Worm (Caenorhabditis elegans) whole organism, L4 larva: Measurements from ENCODE around the gene mec-12.
A peak's percentile ranks its signal among the peaks of the same experiment; 100 is the strongest.

ENCODE experiments used
- F49E8.2 ChIP-seq: sonication (generic microtip); optimal IDR thresholded peaks from 2 replicates; lab custom pipeline; 2016; ENCODE audit warnings: missing compliant biosample characterization, mild to moderate bottlenecking, missing genetic modification characterization, borderline replicate concordance
- Y75B8A.6 ChIP-seq: fragments of 200-800 bp; sonication (Bioruptor generic); IDR thresholded peaks from 2 replicates; pipeline ENCODE4 v1.3.6; 2022; ENCODE audit warnings: missing genetic modification reagents, missing genetic modification characterization, missing compliant biosample characterization
- aha-1 ChIP-seq: fragments of 150-350 bp; peaks from one replicate; lab custom pipeline; 2014; ENCODE audit warnings: missing biosample characterization, missing genetic modification characterization
- ceh-28 ChIP-seq: fragments of 150-350 bp; optimal IDR thresholded peaks from 2 replicates; lab custom pipeline; 2014; ENCODE audit warnings: missing biosample characterization, missing genetic modification reagents, missing genetic modification characterization
- ceh-62 ChIP-seq: sonication (generic microtip); optimal IDR thresholded peaks from 2 replicates; lab custom pipeline; 2017; ENCODE audit warnings: missing biosample characterization, missing genetic modification characterization
- cey-2 ChIP-seq: sonication (generic microtip); optimal IDR thresholded peaks from 3 replicates; lab custom pipeline; 2017; ENCODE audit warnings: missing genetic modification characterization, mild to moderate bottlenecking, missing compliant biosample characterization, antibody characterized with exemption, borderline replicate concordance; ENCODE audit not compliant: insufficient read depth
- dmd-9 ChIP-seq: fragments of 200-800 bp; sonication (Bioruptor generic); IDR thresholded peaks from 2 replicates; pipeline ENCODE4 v1.3.6; 2022; ENCODE audit warnings: missing genetic modification reagents, missing genetic modification characterization, missing compliant biosample characterization
- duxl-1 ChIP-seq: sonication (generic microtip); optimal IDR thresholded peaks from 2 replicates; lab custom pipeline; 2016; ENCODE audit warnings: mild to moderate bottlenecking, missing genetic modification characterization, moderate library complexity, missing compliant biosample characterization; ENCODE audit not compliant: poor library complexity
- dve-1 ChIP-seq: sonication (generic microtip); optimal IDR thresholded peaks from 2 replicates; lab custom pipeline; 2017; ENCODE audit warnings: antibody characterized with exemption, mild to moderate bottlenecking, missing genetic modification characterization, missing compliant biosample characterization; ENCODE audit not compliant: insufficient read depth
- egl-43 ChIP-seq: fragments of 200-800 bp; sonication (Bioruptor generic); IDR thresholded peaks from 2 replicates; pipeline ENCODE4 v1.3.6; 2022; ENCODE audit warnings: missing genetic modification reagents, missing genetic modification characterization, missing compliant biosample characterization
- fkh-10 ChIP-seq: fragments of 150-350 bp; optimal IDR thresholded peaks from 2 replicates; lab custom pipeline; 2014; ENCODE audit warnings: missing biosample characterization, missing genetic modification reagents, missing genetic modification characterization
- fos-1 ChIP-seq: fragments of 150-350 bp; optimal IDR thresholded peaks from 2 replicates; lab custom pipeline; 2014; ENCODE audit warnings: missing biosample characterization, missing genetic modification characterization
- hif-1 ChIP-seq, 2 experiments: sonication (generic microtip); optimal IDR thresholded peaks; 2 replicates each; lab custom pipeline; 2016 to 2017; ENCODE audit warnings: missing compliant biosample characterization in 2 of 2, missing genetic modification characterization in 2 of 2, missing genetic modification reagents in 2 of 2, missing genotype in 2 of 2, mild to moderate bottlenecking in 1 of 2
- hlh-11 ChIP-seq: fragments of 200-800 bp; sonication (Bioruptor generic); optimal IDR thresholded peaks from 2 replicates; lab custom pipeline; 2018; ENCODE audit warnings: mild to moderate bottlenecking, missing genetic modification characterization, missing compliant biosample characterization
- lin-13 ChIP-seq: fragments of 150-350 bp; optimal IDR thresholded peaks from 2 replicates; lab custom pipeline; 2014; ENCODE audit warnings: missing biosample characterization, missing genetic modification reagents, missing genetic modification characterization
- lin-38 ChIP-seq: fragments of 200-800 bp; sonication (Bioruptor generic); IDR thresholded peaks from 2 replicates; pipeline ENCODE4 v1.3.6; 2022; ENCODE audit warnings: missing genetic modification reagents, missing genetic modification characterization, missing compliant biosample characterization
- lin-39 ChIP-seq: fragments of 150-350 bp; optimal IDR thresholded peaks from 2 replicates; lab custom pipeline; 2014; ENCODE audit warnings: missing biosample characterization, missing genetic modification reagents, missing genetic modification characterization
- mdl-1 ChIP-seq, 2 experiments: fragments of 150-350 bp in 1 of 2; sonication (generic microtip) in 1 of 2; optimal IDR thresholded peaks; 2 replicates each; lab custom pipeline; 2014 to 2017; ENCODE audit warnings: missing biosample characterization in 2 of 2, missing genetic modification characterization in 2 of 2
- mes-2 ChIP-seq: sonication (generic microtip); optimal IDR thresholded peaks from 2 replicates; lab custom pipeline; 2016; ENCODE audit warnings: missing genotype, mild to moderate bottlenecking, missing genetic modification characterization, missing compliant biosample characterization; ENCODE audit not compliant: poor library complexity, severe bottlenecking
- mxl-2 ChIP-seq: fragments of 200-800 bp; sonication (Bioruptor generic); conservative IDR thresholded peaks from 2 replicates; pipeline ENCODE4 v1.3.6; 2022; ENCODE audit warnings: missing genetic modification reagents, missing genetic modification characterization, missing compliant biosample characterization
- nhr-102 ChIP-seq: sonication (generic microtip); optimal IDR thresholded peaks from 2 replicates; lab custom pipeline; 2016; ENCODE audit warnings: mild to moderate bottlenecking, missing genetic modification characterization, moderate library complexity, missing compliant biosample characterization
- nhr-11 ChIP-seq: fragments of 150-350 bp; optimal IDR thresholded peaks from 2 replicates; lab custom pipeline; 2014; ENCODE audit warnings: missing biosample characterization, missing genetic modification characterization
- nhr-237 ChIP-seq: sonication (generic microtip); optimal IDR thresholded peaks from 2 replicates; lab custom pipeline; 2017; ENCODE audit warnings: missing biosample characterization, missing genetic modification characterization
- nhr-77 ChIP-seq: fragments of 150-350 bp; optimal IDR thresholded peaks from 2 replicates; lab custom pipeline; 2014; ENCODE audit warnings: missing biosample characterization, missing genetic modification characterization
- snpc-1.2 ChIP-seq: fragments of 200-800 bp; sonication (Bioruptor generic); IDR thresholded peaks from 2 replicates; pipeline ENCODE4 v1.3.6; 2022; ENCODE audit warnings: missing genetic modification reagents, missing genetic modification characterization, missing compliant biosample characterization
- tag-97 ChIP-seq: fragments of 200-800 bp; sonication (Bioruptor generic); IDR thresholded peaks from 2 replicates; pipeline ENCODE4 v1.3.6; 2022; ENCODE audit warnings: missing genetic modification characterization, missing compliant biosample characterization
- tra-1 ChIP-seq: fragments of 200-800 bp; sonication (Bioruptor generic); IDR thresholded peaks from 2 replicates; pipeline ENCODE4 v1.3.6; 2022; ENCODE audit warnings: missing genetic modification reagents, missing genetic modification characterization, missing compliant biosample characterization
- unc-62 ChIP-seq, 3 experiments: fragments of 150-350 bp in 1 of 3; sonication (generic microtip); optimal IDR thresholded peaks in 2 of 3; peaks in 1 of 3; 1 replicate in 1 of 3; 2 replicates in 2 of 3; lab custom pipeline; 2014 to 2017; ENCODE audit warnings: missing biosample characterization in 3 of 3, missing genetic modification characterization in 3 of 3, missing genetic modification reagents in 3 of 3, missing genotype in 1 of 3
- zip-11 ChIP-seq: fragments of 200-800 bp; sonication (Bioruptor generic); IDR thresholded peaks from 2 replicates; pipeline ENCODE4 v1.3.6; 2022; ENCODE audit warnings: missing genetic modification characterization, missing compliant biosample characterization
- zip-2 ChIP-seq: fragments of 150-350 bp; optimal IDR thresholded peaks from 2 replicates; lab custom pipeline; 2014; ENCODE audit warnings: missing biosample characterization, missing genetic modification characterization

The mec-12 gene

DNA sequence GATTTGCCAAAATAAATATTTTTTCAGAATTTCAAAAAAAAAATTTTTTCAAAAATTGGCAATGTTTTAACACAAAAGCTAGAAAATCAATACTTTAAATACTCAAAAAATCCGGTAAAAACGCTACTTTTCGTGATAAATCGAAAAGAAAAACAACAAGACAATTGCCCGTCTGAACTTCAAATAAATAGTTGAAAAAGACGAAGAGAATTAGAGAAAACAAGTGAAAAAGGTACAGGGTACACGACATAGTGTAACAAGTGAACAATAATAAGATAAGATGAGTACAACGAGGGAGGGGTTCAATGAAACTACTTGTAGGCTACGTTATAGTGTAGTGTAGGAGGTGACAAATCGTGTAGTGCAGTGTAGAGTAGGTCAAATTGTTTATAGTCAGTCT, 34.5 kb downstream of the mec-12 start (continued):
- TF ChIP-seq fos-1 (tag; lab: Kevin White, UChicago): no peak
- TF ChIP-seq lin-39 (tag; lab: Kevin White, UChicago): no peak
- TF ChIP-seq tra-1 (GFP tag; lab: Robert Waterston, UW): no peak
- TF ChIP-seq dmd-9: no peak
- no peak for TF ChIP-seq mdl-1 (tag; optimal IDR thresholded peaks at IDR 0.05; lab: Kevin White, UChicago)
- peak in 1 of 2 experiments; percentile 74 for TF ChIP-seq hif-1 (tag; optimal IDR thresholded peaks at IDR 0.05; lab: Kevin White, UChicago)
- no peak for TF ChIP-seq F49E8.2 (tag; lab: Kevin White, UChicago)
- no peak for TF ChIP-seq hlh-11 (tag; lab: Kevin White, UChicago)
- no peak for TF ChIP-seq nhr-237 (tag; lab: Kevin White, UChicago)
- TF ChIP-seq nhr-11: peak; percentile 82

DNA sequence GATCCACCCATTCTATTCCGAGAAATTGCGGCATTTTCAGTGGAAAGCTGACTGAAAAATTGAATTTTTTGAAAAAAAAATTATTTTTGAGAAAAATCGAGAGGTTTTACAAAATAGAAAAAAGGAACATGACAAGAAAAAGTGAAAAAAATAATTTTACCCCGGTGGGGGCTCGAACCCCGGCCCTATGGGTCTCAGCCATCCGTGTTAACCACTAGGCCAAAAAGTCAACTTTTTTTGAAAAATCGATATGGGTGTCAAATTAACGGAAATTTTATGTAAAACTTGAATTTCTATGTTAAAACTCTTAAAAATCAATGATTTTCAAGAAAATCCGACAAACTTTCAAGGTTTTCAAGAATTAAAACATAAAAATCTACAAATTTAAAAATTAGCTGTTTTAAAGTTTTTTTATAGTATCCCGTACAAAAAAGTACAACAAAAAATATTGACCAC, 35.1 kb downstream of the mec-12 start, which contains the start of gene Y53G8B.2:
Gene Y53G8B.2 (minus strand): TSS at position 51 of the 456 bp plus-strand sequence.
- TF ChIP-seq nhr-237 (tag; lab: Kevin White, UChicago): no peak
- TF ChIP-seq aha-1 (tag; lab: Kevin White, UChicago): peak; percentile 66

DNA sequence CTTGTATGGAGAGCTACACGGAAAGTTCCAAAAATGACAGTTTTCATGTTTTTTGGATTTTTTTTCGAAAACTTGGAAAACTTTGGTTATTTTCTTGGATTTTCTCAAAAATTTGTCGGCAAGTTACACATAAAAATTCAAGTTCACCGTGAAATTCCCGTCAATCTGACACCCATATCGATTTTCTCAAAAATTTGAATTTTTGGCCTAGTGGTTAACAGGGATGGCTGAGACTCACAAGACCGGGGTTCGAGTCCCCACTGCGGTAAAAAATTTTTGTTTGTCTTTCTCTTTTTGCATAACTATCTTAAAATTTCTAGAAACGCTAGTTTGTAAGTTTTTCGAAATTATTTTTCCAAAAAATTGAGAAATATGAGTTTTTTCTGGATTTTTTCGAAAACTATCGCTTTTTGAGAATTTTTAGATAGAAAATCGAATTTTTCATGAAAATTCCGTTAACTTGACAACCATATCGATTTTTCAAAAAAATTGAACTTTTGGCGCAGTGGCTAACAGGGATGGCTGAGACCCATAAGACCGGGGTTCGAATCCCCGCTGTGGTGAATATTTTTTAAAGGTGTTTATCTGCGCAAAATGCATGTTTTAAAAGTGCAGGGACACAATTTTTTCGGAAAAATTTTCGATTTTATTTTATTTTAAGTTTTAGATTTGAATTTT, 38.3 kb downstream of the mec-12 start:
- TF ChIP-seq cey-2: no peak
- TF ChIP-seq unc-62 (GFP tag; optimal IDR thresholded peaks at IDR 0.05 in 1 of 2; lab: Kevin White, UChicago): peak in 1 of 2 experiments; percentile 58
- no peak for TF ChIP-seq unc-62 (tag; optimal IDR thresholded peaks at IDR 0.05; lab: Kevin White, UChicago)
- TF ChIP-seq Y75B8A.6: no peak
- TF ChIP-seq fkh-10 (GFP tag; lab: Kevin White, UChicago): no peak
- no peak for TF ChIP-seq snpc-1.2 (GFP tag; lab: Robert Waterston, UW)
- TF ChIP-seq lin-13 (GFP tag; lab: Kevin White, UChicago): no peak
- TF ChIP-seq dve-1 (tag; lab: Kevin White, UChicago): no peak
- no peak for TF ChIP-seq zip-11 (GFP tag; lab: Robert Waterston, UW)
- no peak for TF ChIP-seq mxl-2
- TF ChIP-seq duxl-1 (tag; lab: Kevin White, UChicago): no peak
- peak; percentile 13 for TF ChIP-seq aha-1 (tag; lab: Kevin White, UChicago)
- TF ChIP-seq nhr-77: no peak
- no peak for TF ChIP-seq zip-2 (tag; lab: Kevin White, UChicago)
- no peak for TF ChIP-seq tag-97 (GFP tag; lab: Robert Waterston, UW)
- TF ChIP-seq ceh-62: no peak
- TF ChIP-seq nhr-102 (tag; lab: Kevin White, UChicago): no peak
- TF ChIP-seq egl-43 (GFP tag; lab: Robert Waterston, UW): no peak

ce11 chrIII:3100124-3100523, 38.9 kb downstream of the mec-12 start:
- TF ChIP-seq hif-1 (tag; optimal IDR thresholded peaks at IDR 0.05; lab: Kevin White, UChicago) (no peak), fos-1 (tag; lab: Kevin White, UChicago) (no peak), ceh-28 (tag; lab: Kevin White, UChicago) (peak; percentile 92)

- TF ChIP-seq lin-38 (GFP tag; lab: Robert Waterston, UW) (0 out of 2 replicates have a peak, but pooled peaks have one; percentile 32), aha-1 (tag; lab: Kevin White, UChicago) (peak; percentile 72), mes-2 (tag; lab: Kevin White, UChicago) (no peak)
- TF ChIP-seq, all 104 proteins: peak for 2
Measured at ce11 chrIII:3099407-3099806, 39.6 kb downstream of the mec-12 start.
